Worm (Caenorhabditis elegans) whole organism, L4/young adult: ENCODE measurements around the gene tre-4.

Experiments used
- W03F9.2 ChIP-seq: fragments of 150-350 bp; optimal IDR thresholded peaks from 2 replicates; lab custom pipeline; 2014; ENCODE audit warnings: missing biosample characterization, missing genetic modification characterization
- dao-5 ChIP-seq: sonication (generic microtip); optimal IDR thresholded peaks from 2 replicates; lab custom pipeline; 2016; ENCODE audit warnings: missing genotype, missing genetic modification characterization, moderate library complexity, missing compliant biosample characterization
- him-1 ChIP-seq: sonication (generic microtip); optimal IDR thresholded peaks from 2 replicates; lab custom pipeline; 2016; ENCODE audit warnings: missing genotype, missing genetic modification reagents, missing genetic modification characterization, missing compliant biosample characterization

- TF ChIP-seq W03F9.2 (tag; lab: Kevin White, UChicago) = no peak
- no peak for TF ChIP-seq dao-5 (tag; lab: Kevin White, UChicago)
- no peak for TF ChIP-seq him-1 (tag; lab: Kevin White, UChicago)
Measured at ce11 chrX:13507233-13507632, 35.3 kb downstream of the tre-4 start, which contains the start of gene H06A10.1.
